Fruit fly (Drosophila melanogaster) whole organism, embryonic: ENCODE data around the gene CG5861.

Source experiments
- Awh ChIP-seq: fragments of 200-800 bp; sonication (Bioruptor generic); IDR thresholded peaks from 2 replicates; pipeline ENCODE4, ENCODE4 v1.3.6; 2022; ENCODE audit warnings: missing biosample characterization, missing genetic modification characterization
- CG10321 ChIP-seq: fragments of 200-800 bp; sonication (Bioruptor generic); IDR thresholded peaks from 2 replicates; pipeline ENCODE4 v1.3.6; 2022; ENCODE audit warnings: missing biosample characterization, missing genetic modification characterization
- CG12769 ChIP-seq: fragments of 200-800 bp; sonication (Bioruptor generic); optimal IDR thresholded peaks from 2 replicates; lab custom pipeline; 2019; ENCODE audit warnings: missing biosample characterization, mild to moderate bottlenecking, missing genetic modification characterization, moderate library complexity
- CG14965 ChIP-seq: fragments of 200-800 bp; sonication (Bioruptor generic); optimal IDR thresholded peaks from 2 replicates; lab custom pipeline; 2016; ENCODE audit warnings: missing biosample characterization, missing genetic modification characterization, borderline replicate concordance
- CG1529 ChIP-seq: fragments of 200-800 bp; sonication (Bioruptor generic); optimal IDR thresholded peaks from 3 replicates; lab custom pipeline; 2018; ENCODE audit warnings: missing biosample characterization, missing genetic modification characterization
- CG17361 ChIP-seq: fragments of 200-800 bp; sonication (Bioruptor generic); IDR thresholded peaks from 3 replicates; pipeline ENCODE4 v1.3.6; 2022; ENCODE audit warnings: missing biosample characterization, missing genetic modification characterization
- CG2202 ChIP-seq: fragments of 200-800 bp; sonication (Bioruptor generic); optimal IDR thresholded peaks from 2 replicates; lab custom pipeline; 2018; ENCODE audit warnings: missing biosample characterization, mild to moderate bottlenecking, missing genetic modification characterization
- CG30403 ChIP-seq: fragments of 200-800 bp; sonication (Bioruptor generic); optimal IDR thresholded peaks from 3 replicates; lab custom pipeline; 2016; ENCODE audit warnings: missing biosample characterization, missing genetic modification characterization
- CG32767 ChIP-seq: fragments of 200-800 bp; sonication (Bioruptor generic); IDR thresholded peaks from 2 replicates; pipeline ENCODE4 v1.3.6; 2022; ENCODE audit warnings: missing biosample characterization, missing genetic modification characterization
- CG3407 ChIP-seq: fragments of 200-800 bp; sonication (Bioruptor generic); optimal IDR thresholded peaks from 2 replicates; lab custom pipeline; 2018; ENCODE audit warnings: missing biosample characterization, mild to moderate bottlenecking, missing genetic modification characterization
- CG34224 ChIP-seq: fragments of 200-800 bp; sonication (Bioruptor generic); IDR thresholded peaks from 3 replicates; pipeline ENCODE4 v1.3.6; 2022; ENCODE audit warnings: missing biosample characterization, missing genetic modification characterization; ENCODE audit not compliant: partially characterized antibody
- CG3726 ChIP-seq: fragments of 200-800 bp; sonication (Bioruptor generic); IDR thresholded peaks from 3 replicates; pipeline ENCODE4, ENCODE4 v1.3.6; 2022; ENCODE audit warnings: missing biosample characterization, missing genetic modification characterization
- CG3838 ChIP-seq: fragments of 200-800 bp; sonication (Bioruptor generic); optimal IDR thresholded peaks from 3 replicates; lab custom pipeline; 2016; ENCODE audit warnings: missing biosample characterization, missing genetic modification characterization
- CG4282 ChIP-seq: fragments of 200-800 bp; sonication (Bioruptor generic); optimal IDR thresholded peaks from 2 replicates; lab custom pipeline; 2016; ENCODE audit warnings: missing biosample characterization, missing genetic modification characterization
- CG7372 ChIP-seq: fragments of 200-800 bp; sonication (Bioruptor generic); IDR thresholded peaks from 2 replicates; pipeline ENCODE4 v1.3.6; 2022; ENCODE audit warnings: missing biosample characterization, missing genetic modification characterization
- CG8089 ChIP-seq: fragments of 200-800 bp; sonication (Bioruptor generic); optimal IDR thresholded peaks from 3 replicates; lab custom pipeline; 2016; ENCODE audit warnings: missing biosample characterization, missing genetic modification characterization
- Dbx ChIP-seq: fragments of 200-800 bp; sonication (Bioruptor generic); IDR thresholded peaks from 3 replicates; pipeline ENCODE4 v1.3.6; 2022; ENCODE audit warnings: missing biosample characterization, missing genetic modification characterization
- ERR ChIP-seq: fragments of 200-800 bp; sonication (Bioruptor generic); optimal IDR thresholded peaks from 2 replicates; lab custom pipeline; 2016; ENCODE audit warnings: missing biosample characterization, missing genetic modification characterization
- HHEX ChIP-seq: fragments of 200-800 bp; sonication (Bioruptor generic); optimal IDR thresholded peaks from 3 replicates; lab custom pipeline; 2017; ENCODE audit warnings: missing biosample characterization, mild to moderate bottlenecking, missing genetic modification characterization, missing genetic modification reagents
- HmgZ ChIP-seq: fragments of 200-800 bp; sonication (Bioruptor generic); optimal IDR thresholded peaks from 2 replicates; lab custom pipeline; 2018; ENCODE audit warnings: missing biosample characterization, mild to moderate bottlenecking, missing genetic modification characterization
- Hr39 ChIP-seq: fragments of >200 bp; optimal IDR thresholded peaks from 2 replicates; lab custom pipeline; 2017
- Hr78 ChIP-seq, 2 experiments: fragments of 200-800 bp in 1 of 2; fragments of >200 bp in 1 of 2; sonication (Bioruptor generic) in 1 of 2; optimal IDR thresholded peaks; 2 replicates each; lab custom pipeline; 2017 to 2019; ENCODE audit warnings: missing biosample characterization in 2 of 2, missing genetic modification characterization in 2 of 2, mild to moderate bottlenecking in 1 of 2, moderate library complexity in 1 of 2
- Jarid2 ChIP-seq: fragments of 200-800 bp; sonication (Bioruptor generic); optimal IDR thresholded peaks from 3 replicates; lab custom pipeline; 2017; ENCODE audit warnings: mild to moderate bottlenecking, missing biosample characterization, missing genetic modification reagents, missing genetic modification characterization
- MESR4 ChIP-seq: fragments of 200-800 bp; sonication (Bioruptor generic); optimal IDR thresholded peaks from 2 replicates; lab custom pipeline; 2018; ENCODE audit warnings: missing biosample characterization, mild to moderate bottlenecking, missing genetic modification characterization, moderate library complexity
- NC2β ChIP-seq: fragments of 200-800 bp; sonication (Bioruptor generic); optimal IDR thresholded peaks from 2 replicates; lab custom pipeline; 2016; ENCODE audit warnings: missing biosample characterization, missing genetic modification characterization
- Ssrp ChIP-seq: fragments of 200-800 bp; sonication (Bioruptor generic); optimal IDR thresholded peaks from 2 replicates; lab custom pipeline; 2018; ENCODE audit warnings: missing biosample characterization, mild to moderate bottlenecking, missing genetic modification characterization, moderate library complexity
- Vsx1 ChIP-seq: fragments of 200-800 bp; sonication (Bioruptor generic); optimal IDR thresholded peaks from 2 replicates; lab custom pipeline; 2017; ENCODE audit warnings: missing biosample characterization, mild to moderate bottlenecking, missing genetic modification characterization, missing genetic modification reagents
- aop ChIP-seq: fragments of 200-800 bp; sonication (Bioruptor generic); IDR thresholded peaks from 2 replicates; pipeline ENCODE4 v1.3.6; 2022; ENCODE audit warnings: missing biosample characterization, missing genetic modification characterization
- croc ChIP-seq: fragments of 200-800 bp; sonication (Bioruptor generic); conservative IDR thresholded peaks from 3 replicates; pipeline ENCODE4 v1.3.6; 2022; ENCODE audit warnings: missing biosample characterization, missing genetic modification characterization
- crp ChIP-seq, 2 experiments: fragments of 200-800 bp; sonication (Bioruptor generic); optimal IDR thresholded peaks; 2 replicates in 1 of 2; 3 replicates in 1 of 2; lab custom pipeline; 2017; ENCODE audit warnings: missing biosample characterization in 2 of 2, missing genetic modification characterization in 2 of 2, mild to moderate bottlenecking in 1 of 2, moderate library complexity in 1 of 2
- da ChIP-seq: fragments of 200-800 bp; sonication (Bioruptor generic); optimal IDR thresholded peaks from 2 replicates; lab custom pipeline; 2016; ENCODE audit warnings: missing biosample characterization, missing genetic modification characterization
- dmrt99B ChIP-seq: fragments of 200-800 bp; sonication (Bioruptor generic); optimal IDR thresholded peaks from 2 replicates; lab custom pipeline; 2018; ENCODE audit warnings: missing biosample characterization, mild to moderate bottlenecking, missing genetic modification characterization, moderate library complexity
- ems ChIP-seq: fragments of 200-800 bp; sonication (Bioruptor generic); optimal IDR thresholded peaks from 3 replicates; lab custom pipeline; 2016; ENCODE audit warnings: missing biosample characterization, missing genetic modification characterization
- en ChIP-seq: fragments of 200-800 bp; sonication (Bioruptor generic); optimal IDR thresholded peaks from 2 replicates; lab custom pipeline; 2016; ENCODE audit warnings: missing biosample characterization, missing genetic modification characterization
- eyg ChIP-seq: fragments of 200-800 bp; sonication (Bioruptor generic); optimal IDR thresholded peaks from 3 replicates; lab custom pipeline; 2016; ENCODE audit warnings: missing biosample characterization, missing genetic modification characterization
- ftz-f1 ChIP-seq: fragments of 200-800 bp; sonication (Bioruptor generic); optimal IDR thresholded peaks from 2 replicates; lab custom pipeline; 2016; ENCODE audit warnings: missing biosample characterization, missing genetic modification characterization
- gem ChIP-seq: fragments of 200-800 bp; sonication (Bioruptor generic); optimal IDR thresholded peaks from 2 replicates; lab custom pipeline; 2019; ENCODE audit warnings: missing biosample characterization, mild to moderate bottlenecking, missing genetic modification characterization, moderate library complexity
- gt ChIP-seq: fragments of 200-800 bp; sonication (Bioruptor generic); IDR thresholded peaks from 2 replicates; pipeline ENCODE4 v1.3.6; 2022; ENCODE audit warnings: missing biosample characterization, missing genetic modification characterization
- her ChIP-seq: fragments of 200-800 bp; sonication (Bioruptor generic); optimal IDR thresholded peaks from 2 replicates; lab custom pipeline; 2016; ENCODE audit warnings: missing biosample characterization, missing genetic modification characterization
- lilli ChIP-seq: fragments of 200-800 bp; sonication (Bioruptor generic); optimal IDR thresholded peaks from 3 replicates; lab custom pipeline; 2016; ENCODE audit warnings: missing biosample characterization, missing genetic modification characterization
- nmo ChIP-seq: fragments of 200-800 bp; sonication (Bioruptor generic); optimal IDR thresholded peaks from 2 replicates; lab custom pipeline; 2018; ENCODE audit warnings: missing biosample characterization, mild to moderate bottlenecking, missing genetic modification characterization, moderate library complexity
- pb ChIP-seq: fragments of 200-800 bp; sonication (Bioruptor generic); optimal IDR thresholded peaks from 3 replicates; lab custom pipeline; 2016; ENCODE audit warnings: missing biosample characterization, missing genetic modification characterization
- pros ChIP-seq: fragments of 200-800 bp; sonication (Bioruptor generic); optimal IDR thresholded peaks from 3 replicates; lab custom pipeline; 2019; ENCODE audit warnings: missing biosample characterization, mild to moderate bottlenecking, missing genetic modification characterization, moderate library complexity
- ranshi ChIP-seq: fragments of 200-800 bp; sonication (Bioruptor generic); IDR thresholded peaks from 2 replicates; pipeline ENCODE4 v1.3.6; 2022; ENCODE audit warnings: missing biosample characterization, missing genetic modification characterization
- sens-2 ChIP-seq: fragments of 200-800 bp; sonication (Bioruptor generic); IDR thresholded peaks from 2 replicates; pipeline ENCODE4 v1.3.6; 2022; ENCODE audit warnings: missing biosample characterization, missing genetic modification characterization
- tio ChIP-seq: fragments of 200-800 bp; sonication (Bioruptor generic); optimal IDR thresholded peaks from 2 replicates; lab custom pipeline; 2017; ENCODE audit warnings: missing biosample characterization, missing genetic modification characterization, inconsistent platforms
- tup ChIP-seq: fragments of 200-800 bp; sonication (Bioruptor generic); optimal IDR thresholded peaks from 2 replicates; lab custom pipeline; 2016; ENCODE audit warnings: missing biosample characterization, mild to moderate bottlenecking, missing genetic modification characterization, moderate library complexity
- tx ChIP-seq: fragments of 200-800 bp; sonication (Bioruptor generic); optimal IDR thresholded peaks from 2 replicates; lab custom pipeline; 2016; ENCODE audit warnings: missing biosample characterization, missing genetic modification characterization
- wor ChIP-seq: fragments of 200-800 bp; sonication (Bioruptor generic); IDR thresholded peaks from 2 replicates; pipeline ENCODE4 v1.3.6; 2022; ENCODE audit warnings: missing biosample characterization, missing genetic modification characterization
- zen2 ChIP-seq: fragments of 200-800 bp; sonication (Bioruptor generic); IDR thresholded peaks from 3 replicates; pipeline ENCODE4 v1.3.6; 2022; ENCODE audit warnings: missing biosample characterization, missing genetic modification characterization; ENCODE audit not compliant: partially characterized antibody
- zfh1 ChIP-seq: fragments of 200-800 bp; sonication (Bioruptor generic); IDR thresholded peaks from 3 replicates; pipeline ENCODE4 v1.3.6; 2022; ENCODE audit warnings: missing biosample characterization, missing genetic modification characterization

The CG5861 gene

DNA sequence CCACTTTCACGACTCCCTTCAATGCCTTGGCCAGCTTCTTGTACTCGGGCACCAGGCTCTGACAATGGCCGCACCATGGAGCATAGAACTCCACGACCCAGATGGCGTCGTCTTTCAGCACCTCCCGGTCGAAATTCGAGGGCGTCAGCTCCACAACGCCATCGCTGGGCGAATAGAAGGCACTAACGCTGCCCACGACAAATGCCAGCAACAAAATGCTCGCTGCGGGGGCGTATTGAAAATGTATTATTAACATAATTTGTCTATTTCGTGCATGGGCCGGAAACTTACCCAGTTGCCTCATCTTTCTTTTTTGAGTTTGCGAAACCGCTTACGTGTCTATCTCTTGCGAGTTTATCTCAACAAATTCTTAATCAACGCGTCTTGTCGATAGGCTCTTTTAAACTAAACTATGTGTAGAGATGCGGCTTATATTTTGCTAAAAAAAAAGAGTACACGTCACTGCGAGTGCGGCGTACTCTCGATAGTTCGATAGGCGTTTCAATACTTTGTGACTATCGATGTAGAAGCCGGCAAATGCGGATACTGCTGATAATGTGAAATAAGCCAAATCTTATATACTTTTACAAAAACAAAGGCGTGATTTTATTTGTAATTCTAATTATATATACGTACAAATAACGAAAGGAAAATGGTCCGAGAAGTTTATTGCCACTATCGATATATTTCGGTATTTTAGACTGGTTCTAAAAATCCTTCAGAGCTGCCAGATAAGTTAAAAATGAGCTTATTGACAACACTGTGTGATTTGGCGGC lies 49.3 kb upstream of the CG5861 start, which contains the start of gene CaBP1 (continued):
- TF ChIP-seq tio (GFP tag; lab: Kevin White, UChicago) (no peak), CG1529 (GFP tag; lab: Kevin White, UChicago) (no peak), MESR4 (GFP tag; lab: Kevin White, UChicago) (peak; percentile 71), ftz-f1 (GFP tag; lab: Kevin White, UChicago) (no peak), CG3407 (GFP tag; lab: Kevin White, UChicago) (no peak), ems (no peak), CG3838 (GFP tag; lab: Kevin White, UChicago) (no peak), CG34224 (peak; percentile 98), HmgZ (tag; lab: Kevin White, UChicago) (no peak), en (no peak), gem (tag; lab: Kevin White, UChicago) (no peak), wor (no peak), CG32767 (GFP tag; lab: Robert Waterston, UW) (no peak), her (GFP tag; lab: Kevin White, UChicago) (no peak), CG2202 (no peak), Dbx (GFP tag; lab: Robert Waterston, UW) (no peak), Vsx1 (GFP tag; lab: Kevin White, UChicago) (no peak), CG3726 (GFP tag; lab: Robert Waterston, UW) (no peak), Awh (GFP tag; lab: Robert Waterston, UW) (no peak), gt (no peak), ERR (no peak), dmrt99B (tag; lab: Kevin White, UChicago) (no peak), pros (no peak), Hr39 (no peak), croc (GFP tag; lab: Robert Waterston, UW) (no peak), CG4282 (GFP tag; lab: Kevin White, UChicago) (no peak), lilli (GFP tag; lab: Kevin White, UChicago) (no peak), CG30403 (GFP tag; lab: Kevin White, UChicago) (no peak), CG17361 (GFP tag; lab: Robert Waterston, UW) (no peak), tx (no peak), HHEX (GFP tag; lab: Kevin White, UChicago) (no peak), nmo (GFP tag; lab: Kevin White, UChicago) (peak; percentile 52), tup (no peak), NC2β (GFP tag; lab: Kevin White, UChicago) (no peak), Hr78 (GFP tag; optimal IDR thresholded peaks at IDR 0.05; lab: Kevin White, UChicago) (no peak), CG10321 (GFP tag; lab: Robert Waterston, UW) (no peak), eyg (GFP tag; lab: Kevin White, UChicago) (no peak), Ssrp (no peak), Jarid2 (GFP tag; lab: Kevin White, UChicago) (peak; percentile 27), da (GFP tag; lab: Kevin White, UChicago) (no peak), crp (GFP tag; optimal IDR thresholded peaks at IDR 0.05; lab: Kevin White, UChicago) (no peak), aop (GFP tag; lab: Robert Waterston, UW) (no peak), CG12769 (tag; lab: Kevin White, UChicago) (peak; percentile 8), pb (no peak), CG8089 (GFP tag; lab: Kevin White, UChicago) (no peak), sens-2 (GFP tag; lab: Robert Waterston, UW) (no peak), ranshi (GFP tag; lab: Robert Waterston, UW) (no peak), CG14965 (GFP tag; lab: Kevin White, UChicago) (no peak), zen2 (GFP tag; lab: Robert Waterston, UW) (peak; percentile 93; the same call in 2 of the 3 replicates), CG7372 (GFP tag; lab: Robert Waterston, UW) (no peak), zfh1 (GFP tag; lab: Robert Waterston, UW) (no peak)
